Fruit fly (Drosophila melanogaster) whole organism, embryonic: ENCODE results near the gene Tim8.
A peak's percentile ranks its signal among the peaks of the same experiment; 100 is the strongest.

Source experiments
- Ada2b ChIP-seq: fragments of 200-800 bp; sonication (Bioruptor generic); IDR thresholded peaks from 2 replicates; pipeline ENCODE4 v1.3.6; 2022; ENCODE audit warnings: missing biosample characterization, missing genetic modification characterization
- Atf-2 ChIP-seq: fragments of 200-800 bp; sonication (Bioruptor generic); optimal IDR thresholded peaks from 2 replicates; lab custom pipeline; 2016; ENCODE audit warnings: missing biosample characterization, missing genetic modification characterization
- B-H1 ChIP-seq: fragments of 200-800 bp; sonication (Bioruptor generic); IDR thresholded peaks from 3 replicates; pipeline ENCODE4 v1.3.6; 2022; ENCODE audit warnings: missing biosample characterization, missing genetic modification characterization
- CG10274 ChIP-seq: fragments of 200-800 bp; sonication (Bioruptor generic); optimal IDR thresholded peaks from 3 replicates; lab custom pipeline; 2017; ENCODE audit warnings: missing biosample characterization, mild to moderate bottlenecking, missing genetic modification characterization
- CG11723 ChIP-seq: fragments of 200-800 bp; sonication (Bioruptor generic); optimal IDR thresholded peaks from 2 replicates; lab custom pipeline; 2017; ENCODE audit warnings: missing biosample characterization, mild to moderate bottlenecking, missing genetic modification characterization
- CG12744 ChIP-seq: fragments of 200-800 bp; sonication (Bioruptor generic); optimal IDR thresholded peaks from 2 replicates; lab custom pipeline; 2016; ENCODE audit warnings: missing biosample characterization, missing genetic modification characterization
- CG13296 ChIP-seq: fragments of 200-800 bp; sonication (Bioruptor generic); optimal IDR thresholded peaks from 3 replicates; lab custom pipeline; 2018; ENCODE audit warnings: missing biosample characterization, mild to moderate bottlenecking, missing genetic modification characterization
- CG15011 ChIP-seq: fragments of 200-800 bp; sonication (Bioruptor generic); optimal IDR thresholded peaks from 3 replicates; lab custom pipeline; 2018; ENCODE audit warnings: missing biosample characterization, mild to moderate bottlenecking, missing genetic modification characterization
- CG17385 ChIP-seq: fragments of 200-800 bp; sonication (Bioruptor generic); optimal IDR thresholded peaks from 3 replicates; lab custom pipeline; 2018; ENCODE audit warnings: missing biosample characterization, mild to moderate bottlenecking, missing genetic modification characterization
- CG17568 ChIP-seq: fragments of 200-800 bp; sonication (Bioruptor generic); optimal IDR thresholded peaks from 2 replicates; lab custom pipeline; 2018; ENCODE audit warnings: missing biosample characterization, mild to moderate bottlenecking, missing genetic modification characterization, moderate library complexity
- CG17612 ChIP-seq: fragments of 200-800 bp; sonication (Bioruptor generic); IDR thresholded peaks from 2 replicates; pipeline ENCODE4 v1.3.6; 2022; ENCODE audit warnings: missing biosample characterization, missing genetic modification characterization
- CG18764 ChIP-seq: fragments of 200-800 bp; sonication (Bioruptor generic); optimal IDR thresholded peaks from 3 replicates; lab custom pipeline; 2016; ENCODE audit warnings: missing biosample characterization, missing genetic modification characterization
- CG2129 ChIP-seq: fragments of 200-800 bp; sonication (Bioruptor generic); IDR thresholded peaks from 2 replicates; pipeline ENCODE4 v1.3.6; 2022; ENCODE audit warnings: missing biosample characterization, missing genetic modification characterization; ENCODE audit not compliant: partially characterized antibody
- CG2202 ChIP-seq: fragments of 200-800 bp; sonication (Bioruptor generic); optimal IDR thresholded peaks from 2 replicates; lab custom pipeline; 2018; ENCODE audit warnings: missing biosample characterization, mild to moderate bottlenecking, missing genetic modification characterization
- CG2678 ChIP-seq: fragments of 200-800 bp; sonication (Bioruptor generic); optimal IDR thresholded peaks from 3 replicates; lab custom pipeline; 2019; ENCODE audit warnings: missing biosample characterization, mild to moderate bottlenecking, missing genetic modification characterization, moderate library complexity
- CG43689 ChIP-seq: fragments of 200-800 bp; sonication (Bioruptor generic); IDR thresholded peaks from 2 replicates; pipeline ENCODE4 v1.3.6; 2022; ENCODE audit warnings: missing biosample characterization, missing genetic modification characterization
- CG5245 ChIP-seq: fragments of 200-800 bp; sonication (Bioruptor generic); optimal IDR thresholded peaks from 3 replicates; lab custom pipeline; 2016; ENCODE audit warnings: missing biosample characterization, missing genetic modification characterization
- CG7987 ChIP-seq: fragments of 200-800 bp; sonication (Bioruptor generic); optimal IDR thresholded peaks from 2 replicates; lab custom pipeline; 2018; ENCODE audit warnings: missing biosample characterization, mild to moderate bottlenecking, missing genetic modification characterization, moderate library complexity
- CG8089 ChIP-seq: fragments of 200-800 bp; sonication (Bioruptor generic); optimal IDR thresholded peaks from 3 replicates; lab custom pipeline; 2016; ENCODE audit warnings: missing biosample characterization, missing genetic modification characterization
- CG8924 ChIP-seq: fragments of 200-800 bp; optimal IDR thresholded peaks from 3 replicates; lab custom pipeline; 2019; ENCODE audit warnings: missing biosample characterization, mild to moderate bottlenecking, missing genetic modification characterization, moderate library complexity
- Dek ChIP-seq: fragments of 200-800 bp; sonication (Bioruptor generic); optimal IDR thresholded peaks from 3 replicates; lab custom pipeline; 2019; ENCODE audit warnings: missing biosample characterization, mild to moderate bottlenecking, missing genetic modification characterization, moderate library complexity
- Drgx ChIP-seq: fragments of 200-800 bp; sonication (Bioruptor generic); IDR thresholded peaks from 2 replicates; pipeline ENCODE4 v1.3.6; 2022; ENCODE audit warnings: missing biosample characterization, missing genetic modification characterization
- ERR ChIP-seq: fragments of 200-800 bp; sonication (Bioruptor generic); optimal IDR thresholded peaks from 2 replicates; lab custom pipeline; 2016; ENCODE audit warnings: missing biosample characterization, missing genetic modification characterization
- Hey ChIP-seq: fragments of 200-800 bp; sonication (Bioruptor generic); optimal IDR thresholded peaks from 3 replicates; lab custom pipeline; 2018; ENCODE audit warnings: missing biosample characterization, mild to moderate bottlenecking, missing genetic modification characterization
- HmgZ ChIP-seq: fragments of 200-800 bp; sonication (Bioruptor generic); optimal IDR thresholded peaks from 2 replicates; lab custom pipeline; 2018; ENCODE audit warnings: missing biosample characterization, mild to moderate bottlenecking, missing genetic modification characterization
- Hmr ChIP-seq: fragments of 200-800 bp; sonication (Bioruptor generic); optimal IDR thresholded peaks from 3 replicates; lab custom pipeline; 2017; ENCODE audit warnings: mild to moderate bottlenecking, missing biosample characterization, missing genetic modification reagents, missing genetic modification characterization
- Kr ChIP-seq: fragments of 200-800 bp; sonication (Bioruptor generic); optimal IDR thresholded peaks from 2 replicates; lab custom pipeline; 2017; ENCODE audit warnings: missing biosample characterization, mild to moderate bottlenecking, missing genetic modification characterization
- Med ChIP-seq: fragments of 200-800 bp; sonication (Bioruptor generic); peaks from one replicate; lab custom pipeline; 2016; ENCODE audit warnings: missing biosample characterization, missing genetic modification characterization, mild to moderate bottlenecking, inconsistent platforms, moderate library complexity
- Mrtf ChIP-seq: fragments of 200-800 bp; sonication (Bioruptor generic); IDR thresholded peaks from 3 replicates; pipeline ENCODE4 v1.3.6; 2022; ENCODE audit warnings: missing biosample characterization, missing genetic modification characterization
- Myb ChIP-seq: fragments of 200-800 bp; sonication (Bioruptor generic); optimal IDR thresholded peaks from 2 replicates; lab custom pipeline; 2016; ENCODE audit warnings: missing biosample characterization, missing genetic modification characterization
- Ravus ChIP-seq: fragments of 200-800 bp; sonication (Bioruptor generic); IDR thresholded peaks from 2 replicates; pipeline ENCODE4 v1.3.6; 2022; ENCODE audit warnings: missing biosample characterization, missing genetic modification characterization
- Sox100B ChIP-seq: fragments of 200-800 bp; sonication (Bioruptor generic); optimal IDR thresholded peaks from 3 replicates; lab custom pipeline; 2018; ENCODE audit warnings: missing biosample characterization, mild to moderate bottlenecking, missing genetic modification characterization
- Usf ChIP-seq: fragments of 200-800 bp; sonication (Bioruptor generic); optimal IDR thresholded peaks from 2 replicates; lab custom pipeline; 2017; ENCODE audit warnings: missing genotype, missing biosample characterization, missing genetic modification characterization
- Xbp1 ChIP-seq: fragments of 200-800 bp; sonication (Bioruptor generic); optimal IDR thresholded peaks from 3 replicates; lab custom pipeline; 2016; ENCODE audit warnings: missing biosample characterization, mild to moderate bottlenecking, missing genetic modification characterization
- Xrp1 ChIP-seq: fragments of 200-800 bp; sonication (Bioruptor generic); IDR thresholded peaks from 2 replicates; pipeline ENCODE4 v1.3.6; 2022; ENCODE audit warnings: missing biosample characterization, missing genetic modification characterization
- abd-A ChIP-seq: fragments of 200-800 bp; sonication (Bioruptor generic); optimal IDR thresholded peaks from 3 replicates; lab custom pipeline; 2019; ENCODE audit warnings: missing biosample characterization, mild to moderate bottlenecking, missing genetic modification characterization, moderate library complexity
- ash1 ChIP-seq: fragments of 200-800 bp; sonication (Bioruptor generic); optimal IDR thresholded peaks from 2 replicates; lab custom pipeline; 2018; ENCODE audit warnings: missing biosample characterization, mild to moderate bottlenecking, missing genetic modification characterization
- dm ChIP-seq: fragments of 200-800 bp; sonication (Bioruptor generic); optimal IDR thresholded peaks from 3 replicates; lab custom pipeline; 2016; ENCODE audit warnings: missing biosample characterization, missing genetic modification characterization
- esg ChIP-seq: fragments of 200-800 bp; sonication (Bioruptor generic); conservative IDR thresholded peaks from 2 replicates; pipeline ENCODE4 v1.3.6; 2022; ENCODE audit warnings: missing biosample characterization, missing genetic modification characterization
- fd64A ChIP-seq: fragments of 200-800 bp; sonication (Bioruptor generic); optimal IDR thresholded peaks from 3 replicates; lab custom pipeline; 2018; ENCODE audit warnings: missing biosample characterization, mild to moderate bottlenecking, missing genetic modification characterization
- insv ChIP-seq, 2 experiments: fragments of 200-800 bp; sonication (Bioruptor generic); optimal IDR thresholded peaks; 3 replicates each; lab custom pipeline; 2016 to 2018; ENCODE audit warnings: missing biosample characterization in 2 of 2, missing genetic modification characterization in 2 of 2
- mam ChIP-seq: fragments of 200-800 bp; sonication (Bioruptor generic); optimal IDR thresholded peaks from 3 replicates; lab custom pipeline; 2016; ENCODE audit warnings: missing biosample characterization, missing genetic modification characterization
- mirr ChIP-seq: fragments of 200-800 bp; sonication (Bioruptor generic); optimal IDR thresholded peaks from 3 replicates; lab custom pipeline; 2018; ENCODE audit warnings: missing biosample characterization, mild to moderate bottlenecking, missing genetic modification characterization
- pzg ChIP-seq: fragments of 200-800 bp; sonication (Bioruptor generic); optimal IDR thresholded peaks from 3 replicates; lab custom pipeline; 2018; ENCODE audit warnings: missing biosample characterization, mild to moderate bottlenecking, missing genetic modification characterization, moderate library complexity
- run ChIP-seq: fragments of 200-800 bp; sonication (Bioruptor generic); optimal IDR thresholded peaks from 3 replicates; lab custom pipeline; 2018; ENCODE audit warnings: missing biosample characterization, mild to moderate bottlenecking, missing genetic modification characterization
- ttk ChIP-seq: fragments of 200-800 bp; sonication (Bioruptor generic); IDR thresholded peaks from 2 replicates; pipeline ENCODE4 v2.1.2; 2022; ENCODE audit warnings: missing biosample characterization, missing genetic modification characterization
- vfl ChIP-seq: fragments of 200-800 bp; sonication (Bioruptor generic); optimal IDR thresholded peaks from 2 replicates; lab custom pipeline; 2016; ENCODE audit warnings: missing biosample characterization, missing genetic modification characterization
- wdn ChIP-seq: fragments of 200-800 bp; sonication (Bioruptor generic); IDR thresholded peaks from 2 replicates; pipeline ENCODE4 v1.3.6; 2022; ENCODE audit warnings: missing biosample characterization, missing genetic modification characterization
- wor ChIP-seq: fragments of 200-800 bp; sonication (Bioruptor generic); IDR thresholded peaks from 2 replicates; pipeline ENCODE4 v1.3.6; 2022; ENCODE audit warnings: missing biosample characterization, missing genetic modification characterization
- yki ChIP-seq: fragments of >200 bp; optimal IDR thresholded peaks from 3 replicates; lab custom pipeline; 2018
- zen2 ChIP-seq: fragments of 200-800 bp; sonication (Bioruptor generic); IDR thresholded peaks from 3 replicates; pipeline ENCODE4 v1.3.6; 2022; ENCODE audit warnings: missing biosample characterization, missing genetic modification characterization; ENCODE audit not compliant: partially characterized antibody

The Tim8 gene

DNA sequence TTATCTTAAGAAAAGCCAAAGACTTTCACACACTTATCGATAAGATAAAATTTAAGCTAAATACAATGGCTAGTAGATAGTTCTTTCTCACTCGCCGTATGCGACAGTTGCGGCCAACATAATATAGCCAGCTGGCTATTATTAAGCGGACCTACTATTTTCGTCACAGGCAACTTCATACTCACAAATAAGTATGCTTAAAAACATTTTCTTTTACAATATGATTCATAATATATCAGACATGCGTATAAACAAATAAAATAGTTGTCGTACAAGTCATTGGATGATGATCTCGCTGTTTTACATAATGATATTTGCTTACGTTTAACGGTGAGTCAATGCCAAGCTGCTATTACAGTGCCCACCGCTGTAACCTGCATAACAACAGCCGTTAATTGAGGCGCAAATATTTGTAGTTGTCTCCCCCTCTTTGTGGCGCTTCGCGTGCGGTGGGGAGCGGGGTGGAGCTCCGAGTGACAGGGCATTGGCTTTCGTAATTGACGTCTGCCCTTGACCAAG is 42.0 kb upstream of the Tim8 start (continued):
- peak; percentile 74 for TF ChIP-seq Xrp1 (GFP tag; lab: Robert Waterston, UW)
- TF ChIP-seq wor (GFP tag; lab: Robert Waterston, UW), result peak; percentile 24; the same call in 1 of the 2 replicates
- peak; percentile 32 for TF ChIP-seq Myb (GFP tag; lab: Kevin White, UChicago)
- TF ChIP-seq Sox100B (GFP tag; lab: Kevin White, UChicago), result peak; percentile 82
- TF ChIP-seq Ravus, result no peak
- no peak for TF ChIP-seq ash1 (GFP tag; lab: Kevin White, UChicago)
- peak; percentile 67 for TF ChIP-seq esg (GFP tag; lab: Robert Waterston, UW)
- TF ChIP-seq CG2678, result peak; percentile 84
- no peak for TF ChIP-seq CG43689 (GFP tag; lab: Robert Waterston, UW)
- TF ChIP-seq Med (GFP tag; lab: Kevin White, UChicago), result peak; percentile 94
- peak; percentile 82 for TF ChIP-seq mirr (GFP tag; lab: Kevin White, UChicago)
- peak; percentile 30 for TF ChIP-seq CG12744 (GFP tag; lab: Kevin White, UChicago)
- TF ChIP-seq vfl (GFP tag; lab: Kevin White, UChicago), result no peak
- TF ChIP-seq Usf (GFP tag; lab: Kevin White, UChicago), result peak; percentile 22
- peak; percentile 51 for TF ChIP-seq ttk (GFP tag; lab: Robert Waterston, UW)
- TF ChIP-seq CG2202 (tag; lab: Kevin White, UChicago), result peak; percentile 2
- TF ChIP-seq CG8089, result peak; percentile 26
- no peak for TF ChIP-seq CG2129 (GFP tag; lab: Robert Waterston, UW)
- TF ChIP-seq CG7987 (GFP tag; lab: Kevin White, UChicago), result no peak
- peak; percentile 78 for TF ChIP-seq Hmr (GFP tag; lab: Kevin White, UChicago)
- TF ChIP-seq CG17568 (GFP tag; lab: Kevin White, UChicago), result no peak
- peak; percentile 40 for TF ChIP-seq CG11723
- TF ChIP-seq CG5245 (GFP tag; lab: Kevin White, UChicago), result peak; percentile 11
- TF ChIP-seq CG10274, result peak; percentile 37
- TF ChIP-seq Drgx (GFP tag; lab: Robert Waterston, UW), result peak; percentile 62
- no peak for TF ChIP-seq abd-A (tag; lab: Kevin White, UChicago)
- peak; percentile 48; the same call in 1 of the 3 replicates for TF ChIP-seq Mrtf (GFP tag; lab: Robert Waterston, UW)
- peak; percentile 26 for TF ChIP-seq fd64A (GFP tag; lab: Kevin White, UChicago)
- peak; percentile 54 for TF ChIP-seq HmgZ (tag; lab: Kevin White, UChicago)
- TF ChIP-seq CG13296 (GFP tag; lab: Kevin White, UChicago), result peak; percentile 64
- TF ChIP-seq dm, result no peak
- peak; percentile 56 for TF ChIP-seq CG8924 (tag; lab: Kevin White, UChicago)
- no peak for TF ChIP-seq wdn (GFP tag; lab: Robert Waterston, UW)
- TF ChIP-seq pzg, result no peak
- no peak for TF ChIP-seq Hey (tag; lab: Kevin White, UChicago)
- peak; percentile 67 for TF ChIP-seq Dek (tag; lab: Kevin White, UChicago)
- peak in 1 of 2 experiments; percentile 12 for TF ChIP-seq insv (GFP tag; optimal IDR thresholded peaks at IDR 0.05; lab: Kevin White, UChicago)
- TF ChIP-seq CG17385 (GFP tag; lab: Kevin White, UChicago), result peak; percentile 73
- peak; percentile 53 for TF ChIP-seq CG15011
- no peak for TF ChIP-seq Kr (GFP tag; lab: Kevin White, UChicago)
- TF ChIP-seq Ada2b (GFP tag; lab: Robert Waterston, UW), result peak; percentile 31; the same call in 1 of the 2 replicates
- peak; percentile 47 for TF ChIP-seq run (tag; lab: Kevin White, UChicago)
- no peak for TF ChIP-seq ERR (GFP tag; lab: Kevin White, UChicago)
- peak; percentile 53 for TF ChIP-seq mam (GFP tag; lab: Kevin White, UChicago)
- peak; percentile 24 for TF ChIP-seq Atf-2 (GFP tag; lab: Kevin White, UChicago)
- TF ChIP-seq CG18764 (GFP tag; lab: Kevin White, UChicago), result peak; percentile 44
- TF ChIP-seq CG17612 (GFP tag; lab: Robert Waterston, UW), result no peak
- peak; percentile 68 for TF ChIP-seq Xbp1 (GFP tag; lab: Kevin White, UChicago)
- TF ChIP-seq B-H1 (GFP tag; lab: Robert Waterston, UW), result peak; percentile 35; the same call in 2 of the 3 replicates
- TF ChIP-seq yki (lab: Kevin White, UChicago), result no peak
- TF ChIP-seq zen2 (GFP tag; lab: Robert Waterston, UW), result no peak
